Worm (Caenorhabditis elegans) whole organism, L4/young adult: Measurements from ENCODE around the gene C23H4.8.

ENCODE experiments used
- W03F9.2 ChIP-seq: fragments of 150-350 bp; optimal IDR thresholded peaks from 2 replicates; lab custom pipeline; 2014; ENCODE audit warnings: missing biosample characterization, missing genetic modification characterization
- dao-5 ChIP-seq: sonication (generic microtip); optimal IDR thresholded peaks from 2 replicates; lab custom pipeline; 2016; ENCODE audit warnings: missing genotype, missing genetic modification characterization, moderate library complexity, missing compliant biosample characterization
- him-1 ChIP-seq: sonication (generic microtip); optimal IDR thresholded peaks from 2 replicates; lab custom pipeline; 2016; ENCODE audit warnings: missing genotype, missing genetic modification reagents, missing genetic modification characterization, missing compliant biosample characterization

The C23H4.8 gene

DNA sequence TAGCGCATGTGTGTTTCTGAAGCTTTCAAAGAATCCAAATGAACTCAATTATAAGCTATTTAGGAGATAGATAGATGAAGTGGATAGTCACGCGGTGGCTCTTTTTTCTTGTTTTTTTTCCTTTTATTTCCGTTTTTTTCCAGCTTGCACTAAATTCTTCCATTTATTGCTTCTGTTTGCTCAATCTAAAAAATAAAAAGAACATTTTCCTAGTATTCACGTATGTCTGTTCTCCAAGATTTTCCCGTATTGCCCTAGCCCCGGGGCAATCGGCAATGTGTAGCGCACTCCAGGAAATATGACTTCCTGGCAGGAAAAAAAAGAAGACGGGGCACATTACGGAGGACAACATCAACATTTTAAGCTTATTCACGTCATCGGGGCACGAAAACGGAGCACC is 15.2 kb upstream of the C23H4.8 start:
- no peak for TF ChIP-seq dao-5 (tag; lab: Kevin White, UChicago)
- no peak for TF ChIP-seq W03F9.2 (tag; lab: Kevin White, UChicago)
- no peak for TF ChIP-seq him-1 (tag; lab: Kevin White, UChicago)

DNA sequence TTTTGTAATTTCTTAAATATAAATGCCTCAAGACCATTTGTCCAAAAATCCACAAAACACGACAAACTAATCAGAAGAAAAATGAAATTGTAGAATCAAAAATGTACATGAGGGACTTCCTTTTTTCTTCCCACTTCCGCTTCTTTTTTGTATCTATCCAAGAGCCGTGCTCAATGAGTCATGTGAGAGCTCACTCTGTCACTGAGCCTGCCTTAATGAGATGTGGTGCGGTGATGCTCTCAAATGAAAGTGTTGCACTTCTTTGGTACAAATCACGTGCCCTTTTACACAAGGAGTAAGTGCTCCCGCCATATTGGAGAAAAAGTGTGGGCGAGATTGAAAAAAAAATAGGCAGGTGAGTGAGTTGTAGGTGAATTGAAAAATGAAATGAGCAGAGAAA is 12.7 kb upstream of the C23H4.8 start:
- no peak for TF ChIP-seq him-1 (tag; lab: Kevin White, UChicago)

DNA sequence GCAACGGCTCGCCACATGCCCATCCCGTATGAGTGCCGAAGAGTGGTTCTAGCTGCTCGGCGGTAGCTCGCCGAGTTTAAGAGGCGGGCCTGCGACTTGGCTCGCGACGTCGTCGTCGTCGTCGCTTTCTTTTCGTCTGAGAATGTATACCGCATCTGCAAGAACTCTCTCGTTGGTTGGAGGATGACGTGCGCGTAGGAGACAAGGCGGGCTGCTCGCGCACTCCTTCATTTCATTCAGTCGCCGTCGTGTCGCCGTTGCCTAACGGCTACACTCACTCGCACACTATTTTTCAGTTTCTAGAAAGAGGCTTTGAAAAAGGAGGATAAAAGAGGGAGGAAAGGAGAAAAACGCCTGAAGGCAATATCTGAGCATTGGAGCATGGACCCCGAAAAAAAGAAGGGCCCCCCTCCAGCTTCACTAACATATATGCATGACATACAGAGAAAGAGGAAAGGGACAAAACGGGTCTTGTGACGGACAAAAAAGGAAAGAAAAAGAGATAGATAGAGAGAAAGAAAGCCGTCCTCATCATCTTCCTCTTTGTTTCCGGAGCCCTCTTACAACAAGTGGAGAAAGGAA is 11.5 kb upstream of the C23H4.8 start:
- TF ChIP-seq dao-5 (tag; lab: Kevin White, UChicago) (no peak), him-1 (tag; lab: Kevin White, UChicago) (peak; percentile 76)

DNA sequence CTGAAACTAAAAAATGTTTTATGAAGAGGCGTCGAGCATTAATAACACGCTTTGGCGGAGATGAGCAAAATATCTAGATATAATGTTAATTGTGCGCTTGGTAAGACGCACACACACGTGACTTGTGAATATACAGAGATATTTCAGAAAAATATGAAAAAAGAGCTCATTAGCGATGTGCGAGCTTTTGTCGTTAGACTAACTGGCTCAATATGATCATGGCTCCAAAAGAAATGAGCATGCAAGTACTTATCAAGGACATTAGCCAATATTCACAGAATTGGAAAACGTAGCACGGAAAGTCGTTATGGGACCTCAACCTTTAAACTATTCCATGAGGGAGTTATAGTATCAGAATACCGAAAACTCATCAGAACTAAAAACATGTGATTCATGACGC is 10.0 kb upstream of the C23H4.8 start:
- TF ChIP-seq dao-5 (tag; lab: Kevin White, UChicago) (no peak), him-1 (tag; lab: Kevin White, UChicago) (no peak), W03F9.2 (tag; lab: Kevin White, UChicago) (no peak)

DNA sequence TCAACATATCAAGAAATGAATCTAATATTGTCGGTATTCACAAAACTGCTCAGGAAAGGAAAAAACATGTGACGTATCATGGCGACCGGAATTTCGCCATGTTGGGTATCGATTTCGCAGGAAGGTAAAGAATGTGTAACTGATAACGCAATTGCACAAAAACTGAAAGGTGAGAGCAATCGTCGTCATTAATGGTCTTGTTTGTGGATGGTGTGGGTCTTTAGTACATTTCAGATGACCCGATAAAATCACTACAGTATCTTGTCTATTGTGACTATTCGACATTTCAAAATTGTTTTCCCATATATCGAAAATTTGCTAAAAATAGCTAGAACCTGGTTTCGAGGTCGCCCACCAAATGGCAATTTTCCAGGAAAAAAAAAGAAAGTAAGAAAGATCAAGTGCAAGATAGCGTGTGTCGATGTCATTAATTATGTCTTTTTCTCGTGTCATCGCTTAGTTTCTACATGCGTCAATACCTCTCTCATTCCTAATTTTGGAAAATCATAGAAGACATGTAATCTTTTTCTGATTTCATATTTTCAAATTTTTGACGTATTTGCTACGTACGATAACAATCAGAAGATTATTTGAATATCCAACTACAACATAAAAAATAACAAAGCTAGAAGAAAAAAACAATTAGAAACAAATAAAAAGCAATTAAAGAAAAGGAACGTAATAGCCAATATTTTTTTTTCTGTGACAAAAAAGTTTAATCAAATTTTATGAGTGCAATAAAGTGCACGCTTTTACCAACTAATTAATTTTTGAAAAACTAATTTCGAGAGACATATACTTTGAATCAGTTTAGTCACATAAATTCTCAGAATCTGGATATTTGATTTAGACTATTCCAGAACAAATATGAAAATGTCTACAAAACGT is 6.7 kb upstream of the C23H4.8 start:
- no peak for TF ChIP-seq dao-5 (tag; lab: Kevin White, UChicago)
- no peak for TF ChIP-seq W03F9.2 (tag; lab: Kevin White, UChicago)
- TF ChIP-seq him-1 (tag; lab: Kevin White, UChicago), result no peak

DNA sequence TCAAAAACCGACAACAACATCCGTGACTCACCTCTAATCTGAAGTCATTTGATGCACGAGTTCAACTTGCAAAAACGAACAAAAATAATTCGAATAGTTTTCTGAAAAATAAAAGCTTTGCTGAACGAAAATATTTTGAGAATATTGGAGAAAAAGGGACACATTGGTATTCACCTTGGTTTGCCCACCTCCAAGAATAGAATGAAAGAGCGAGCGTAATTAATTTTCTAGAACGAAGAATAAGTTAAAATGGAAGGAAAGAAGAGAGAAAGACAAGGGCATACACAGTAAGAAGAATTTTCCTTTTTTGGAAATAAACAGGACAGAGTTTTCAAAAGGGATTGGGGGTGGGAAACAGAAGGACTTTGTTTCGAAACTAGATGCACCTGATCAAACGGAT is 4.2 kb upstream of the C23H4.8 start, which contains the start of gene cab-1:
TSS of gene cab-1 (minus strand) at position 101 of the 400 bp plus-strand sequence.
- no peak for TF ChIP-seq him-1 (tag; lab: Kevin White, UChicago)
- no peak for TF ChIP-seq dao-5 (tag; lab: Kevin White, UChicago)
- no peak for TF ChIP-seq W03F9.2 (tag; lab: Kevin White, UChicago)

DNA sequence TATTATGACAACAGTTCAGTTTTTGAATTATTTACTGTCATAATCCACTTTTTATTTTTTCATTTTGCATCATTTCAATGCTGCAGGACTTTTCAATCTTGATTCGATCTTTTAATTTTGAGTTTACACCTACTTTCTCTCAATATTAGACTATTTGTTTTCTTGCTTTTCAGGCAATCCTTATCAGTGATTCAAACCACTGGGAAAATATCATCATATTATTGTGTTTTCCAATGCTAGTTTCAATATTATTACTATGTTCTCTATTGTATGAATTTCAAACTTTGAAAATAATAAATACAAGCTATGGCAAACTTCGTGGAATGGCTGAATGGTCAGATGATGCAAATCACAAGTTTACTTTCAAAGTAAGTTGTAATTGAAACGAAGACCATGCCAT is 2.4 kb downstream of the C23H4.8 start, which contains the start of gene cest-8:
TSS of gene cest-8 (plus strand) at position 184 of the 400 bp plus-strand sequence.
- TF ChIP-seq him-1 (tag; lab: Kevin White, UChicago), result no peak
- TF ChIP-seq W03F9.2 (tag; lab: Kevin White, UChicago), result no peak

DNA sequence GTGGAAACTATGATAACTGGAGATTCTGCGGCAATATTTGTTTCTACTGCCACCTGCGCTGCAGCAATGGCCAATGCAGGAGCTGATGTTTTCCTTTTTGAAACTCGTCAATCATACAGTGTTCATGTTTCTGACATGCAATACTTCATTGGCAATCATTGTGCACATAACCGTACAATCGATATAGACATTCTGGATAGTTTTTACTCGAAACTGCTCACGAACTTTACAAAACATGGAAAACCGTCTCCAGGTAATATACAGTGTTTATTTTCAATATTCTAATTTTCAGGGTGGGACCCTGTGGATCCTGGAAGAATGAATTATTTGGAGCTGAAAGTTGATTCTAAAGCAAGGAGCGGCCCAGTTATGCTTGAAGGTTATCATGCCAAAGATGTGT is 4.8 kb downstream of the C23H4.8 start, which contains the start of gene cest-9.2:
TSS of gene cest-9.2 (plus strand) at position 301 of the 400 bp plus-strand sequence.
- TF ChIP-seq dao-5 (tag; lab: Kevin White, UChicago) (no peak), him-1 (tag; lab: Kevin White, UChicago) (no peak), W03F9.2 (tag; lab: Kevin White, UChicago) (no peak)

DNA sequence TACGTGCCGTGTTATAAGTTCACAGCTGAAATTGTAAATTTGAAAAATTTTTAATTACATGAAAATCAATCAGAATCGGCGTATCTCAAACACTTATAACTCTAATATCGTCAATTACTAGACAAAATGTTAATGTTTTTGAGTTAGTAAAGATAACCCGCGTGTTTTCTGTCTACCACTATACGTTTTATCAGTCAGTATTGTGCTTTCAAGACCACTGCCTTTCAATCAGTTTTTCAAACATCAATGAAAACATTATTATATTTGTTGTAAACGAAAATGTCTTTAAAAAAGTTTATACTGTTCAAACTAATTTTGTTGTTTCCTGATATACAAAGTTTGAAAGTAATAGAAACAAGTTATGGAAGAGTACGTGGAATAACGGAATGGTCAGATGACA is 5.7 kb downstream of the C23H4.8 start:
- TF ChIP-seq dao-5 (tag; lab: Kevin White, UChicago) (no peak), W03F9.2 (tag; lab: Kevin White, UChicago) (no peak), him-1 (tag; lab: Kevin White, UChicago) (no peak)

DNA sequence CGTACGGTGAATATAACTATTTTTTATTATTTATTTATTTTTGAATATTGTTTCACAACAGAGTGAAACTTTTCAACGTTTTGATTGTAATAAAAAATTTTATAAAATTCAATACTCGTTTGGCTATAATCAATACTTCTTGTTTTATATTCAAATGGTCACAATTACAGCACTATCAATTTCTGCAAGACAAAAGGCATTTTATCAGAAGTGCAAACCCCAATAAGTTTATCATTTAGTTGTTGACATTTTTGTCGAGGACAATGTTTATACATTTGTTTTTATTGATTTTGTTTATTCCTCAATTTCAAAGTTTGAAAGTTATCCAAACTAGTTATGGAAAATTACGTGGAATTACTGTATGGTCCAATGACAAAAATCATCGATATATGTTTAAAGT is 8.9 kb downstream of the C23H4.8 start, which contains the start of gene cest-9.1:
TSS of gene cest-9.1 (plus strand) at position 213 of the 400 bp plus-strand sequence.
- TF ChIP-seq dao-5 (tag; lab: Kevin White, UChicago) (no peak), him-1 (tag; lab: Kevin White, UChicago) (no peak), W03F9.2 (tag; lab: Kevin White, UChicago) (no peak)

DNA sequence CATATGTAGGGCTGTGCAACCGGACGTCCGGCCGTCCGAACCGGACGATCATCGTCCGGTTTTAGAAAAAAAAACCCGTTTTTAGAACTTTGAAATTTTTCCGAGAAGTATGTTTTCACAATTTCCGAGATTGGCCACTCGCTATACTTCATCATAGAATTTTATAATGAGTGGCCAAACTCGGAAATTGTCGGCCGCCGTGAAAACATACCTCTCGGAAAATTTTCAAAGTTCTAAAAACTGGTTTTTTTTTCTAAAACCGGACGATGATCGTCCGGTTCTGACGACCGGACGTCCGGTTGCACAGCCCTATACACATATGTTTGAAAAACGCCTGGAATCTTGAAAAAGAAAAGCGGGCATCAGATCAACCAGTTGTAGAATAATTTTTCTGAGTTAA is 10.1 kb downstream of the C23H4.8 start:
- no peak for TF ChIP-seq dao-5 (tag; lab: Kevin White, UChicago)
- TF ChIP-seq W03F9.2 (tag; lab: Kevin White, UChicago), result no peak
- TF ChIP-seq him-1 (tag; lab: Kevin White, UChicago), result no peak

DNA sequence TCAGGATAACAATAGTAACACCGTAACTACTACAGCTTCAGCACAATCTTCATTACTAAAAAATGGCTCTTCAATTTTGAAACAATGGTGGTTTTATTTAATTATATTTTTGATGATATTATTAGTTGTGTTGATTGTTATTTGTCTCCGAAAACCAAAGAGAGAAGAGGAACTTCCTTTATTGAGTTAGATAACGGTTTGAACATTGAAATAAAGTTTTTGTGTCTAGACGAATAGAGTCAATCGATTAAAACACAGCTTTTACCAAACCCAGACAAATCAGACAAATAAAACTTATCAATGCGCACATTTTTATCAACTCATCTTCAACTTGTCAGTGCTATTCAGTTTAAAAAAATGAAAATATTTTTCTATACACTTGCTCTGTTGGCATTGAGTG is 12.6 kb downstream of the C23H4.8 start, which contains the start of gene cest-7:
TSS of gene cest-7 (plus strand) at position 301 of the 400 bp plus-strand sequence.
- TF ChIP-seq him-1 (tag; lab: Kevin White, UChicago) (no peak), dao-5 (tag; lab: Kevin White, UChicago) (no peak), W03F9.2 (tag; lab: Kevin White, UChicago) (no peak)

DNA sequence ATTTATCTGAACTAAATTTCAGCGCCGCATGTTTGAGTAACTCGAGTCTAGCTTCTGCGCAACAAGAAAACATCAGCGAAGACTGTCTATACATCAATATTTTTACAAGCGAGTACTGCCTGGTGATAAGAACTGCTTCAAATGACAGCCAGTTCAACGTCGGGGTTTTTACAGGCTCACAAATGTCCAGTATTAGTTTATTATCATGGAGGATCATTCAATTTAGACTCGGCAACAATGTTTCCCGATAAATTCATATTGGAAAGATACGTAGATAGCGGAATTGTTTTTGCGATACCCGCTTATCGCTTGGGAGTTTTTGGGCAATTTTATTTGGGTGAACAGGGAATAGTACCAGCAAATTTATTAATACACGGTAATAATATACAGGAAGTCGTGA is 13.3 kb downstream of the C23H4.8 start:
- TF ChIP-seq him-1 (tag; lab: Kevin White, UChicago) (no peak), dao-5 (tag; lab: Kevin White, UChicago) (no peak), W03F9.2 (tag; lab: Kevin White, UChicago) (no peak)
